Fruit fly (Drosophila melanogaster): ENCODE results near the gene CG31221.

dm6 chr3R:19425099-19425498, 12.6 kb downstream of the CG31221 start, which contains the start of gene CG3517:
- no peak for TF ChIP-seq usp (GFP tag; optimal IDR thresholded peaks at IDR 0.05)
- no peak for TF ChIP-seq psq (optimal IDR thresholded peaks at IDR 0.05)
- no peak for TF ChIP-seq Dll (optimal IDR thresholded peaks at IDR 0.05)
- TF ChIP-seq pan (optimal IDR thresholded peaks at IDR 0.05), result no peak
